Worm (Caenorhabditis elegans): Measurements from ENCODE around the gene F37C4.6.

Gene F37C4.6

DNA sequence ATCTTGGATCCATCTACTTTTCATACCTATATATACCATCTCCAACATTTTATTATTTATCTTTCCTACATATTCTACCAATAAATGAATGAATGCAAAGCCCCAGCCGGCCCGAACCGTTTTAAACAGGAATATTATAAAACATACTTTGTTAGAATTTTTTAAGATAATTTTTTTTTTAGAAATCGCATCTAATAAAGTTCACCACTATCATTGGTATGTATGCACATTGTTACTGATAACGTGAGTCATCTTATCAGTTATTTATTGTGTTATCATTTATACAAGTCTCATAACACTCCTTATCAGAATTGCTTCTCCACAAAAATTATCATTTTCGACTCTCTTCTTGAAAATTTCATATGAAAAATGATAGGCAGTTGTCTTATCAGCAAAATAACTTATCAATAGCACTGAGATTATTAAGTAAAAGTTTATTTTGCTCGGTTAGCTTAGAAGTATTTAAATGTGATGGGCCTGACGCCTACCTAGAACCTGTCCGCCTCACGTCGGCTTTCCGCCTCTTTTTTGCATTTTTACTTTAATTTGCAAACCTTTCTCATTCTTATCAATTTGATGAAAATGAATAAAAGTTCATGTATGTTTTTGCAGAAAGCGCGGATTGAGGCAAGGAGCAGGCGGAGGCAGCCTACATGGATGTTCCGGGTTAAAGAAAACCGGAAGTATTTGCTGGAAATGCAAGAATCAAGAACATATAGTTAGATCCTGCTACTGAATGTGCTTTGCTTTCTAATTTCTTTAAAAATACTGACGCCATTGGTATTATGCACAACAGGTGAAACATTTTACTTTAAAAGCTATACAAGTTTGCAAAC is 21.8 kb upstream of the F37C4.6 start, which contains the start of gene srz-62:
Gene srz-62, plus strand, starts transcription at position 786 of the 836 bp plus-strand sequence.
- TF ChIP-seq ttx-3 (tag; optimal IDR thresholded peaks at IDR 0.05) (no peak), dve-1 (tag; optimal IDR thresholded peaks at IDR 0.05) (no peak), unc-55 (GFP tag; optimal IDR thresholded peaks at IDR 0.05) (no peak), ceh-34 (tag; optimal IDR thresholded peaks at IDR 0.05) (no peak), fkh-10 (GFP tag; optimal IDR thresholded peaks at IDR 0.05) (no peak), pha-2 (tag; optimal IDR thresholded peaks at IDR 0.05) (no peak), ets-4 (tag; optimal IDR thresholded peaks at IDR 0.05) (no peak), zip-5 (tag; optimal IDR thresholded peaks at IDR 0.05) (peak; percentile 20), C08G9.2 (tag; optimal IDR thresholded peaks at IDR 0.05) (no peak), ztf-16 (tag; optimal IDR thresholded peaks at IDR 0.05) (no peak), fax-1 (tag; optimal IDR thresholded peaks at IDR 0.05) (no peak), elt-2 (tag; optimal IDR thresholded peaks at IDR 0.05) (peak; percentile 100), pqm-1 (tag; optimal IDR thresholded peaks at IDR 0.05) (peak; percentile 82), K02D7.2 (tag; optimal IDR thresholded peaks at IDR 0.05) (no peak), ceh-31 (tag; optimal IDR thresholded peaks at IDR 0.05) (no peak), F13H6.1 (tag; optimal IDR thresholded peaks at IDR 0.05) (no peak), pat-9 (tag; optimal IDR thresholded peaks at IDR 0.05) (no peak), hlh-15 (tag; optimal IDR thresholded peaks at IDR 0.05) (no peak)

DNA sequence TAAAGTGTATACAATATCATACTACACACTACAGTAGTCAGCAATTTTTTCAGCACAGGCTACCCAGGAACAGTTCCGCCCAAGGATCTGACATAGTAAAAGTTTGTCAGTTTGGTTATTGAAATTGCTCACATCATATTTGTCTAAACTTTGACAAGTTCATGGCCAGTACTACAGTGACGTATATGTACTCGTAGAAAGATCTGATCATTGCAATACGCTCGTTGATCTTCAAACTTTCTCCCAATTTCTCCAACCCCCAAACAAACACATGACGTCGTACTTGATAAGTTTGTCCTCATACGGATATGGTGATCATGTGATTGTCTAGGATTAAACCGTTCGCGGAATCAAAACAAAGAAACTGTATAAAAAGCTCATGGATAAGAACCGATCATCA is 16.6 kb upstream of the F37C4.6 start, which contains the start of gene dct-8:
Gene dct-8, plus strand, starts transcription at position 301 of the 400 bp plus-strand sequence.
- TF ChIP-seq hlh-6 (tag; optimal IDR thresholded peaks at IDR 0.05) (no peak), ceh-45 (GFP tag; IDR thresholded peaks at IDR 0.05) (no peak), fkh-6 (tag; optimal IDR thresholded peaks at IDR 0.05) (no peak), ceh-48 (tag; optimal IDR thresholded peaks at IDR 0.05) (no peak), eyg-1 (tag; optimal IDR thresholded peaks at IDR 0.05) (no peak), T23F11.4 (GFP tag; optimal IDR thresholded peaks at IDR 0.05) (no peak), sox-4 (tag; optimal IDR thresholded peaks at IDR 0.05) (no peak), K02D7.2 (tag; optimal IDR thresholded peaks at IDR 0.05) (no peak), ceh-22 (tag; optimal IDR thresholded peaks at IDR 0.05) (no peak), unc-42 (tag; optimal IDR thresholded peaks at IDR 0.05) (no peak), Y22D7AL.16 (tag; optimal IDR thresholded peaks at IDR 0.05) (no peak), ztf-16 (tag; optimal IDR thresholded peaks at IDR 0.05) (no peak), sox-2 (GFP tag; IDR thresholded peaks at IDR 0.05) (no peak), pat-9 (tag; optimal IDR thresholded peaks at IDR 0.05) (no peak), npax-4 (tag; optimal IDR thresholded peaks at IDR 0.05) (no peak), dmd-4 (tag; optimal IDR thresholded peaks at IDR 0.05; ENCODE audit: borderline replicate concordance) (no peak)

DNA sequence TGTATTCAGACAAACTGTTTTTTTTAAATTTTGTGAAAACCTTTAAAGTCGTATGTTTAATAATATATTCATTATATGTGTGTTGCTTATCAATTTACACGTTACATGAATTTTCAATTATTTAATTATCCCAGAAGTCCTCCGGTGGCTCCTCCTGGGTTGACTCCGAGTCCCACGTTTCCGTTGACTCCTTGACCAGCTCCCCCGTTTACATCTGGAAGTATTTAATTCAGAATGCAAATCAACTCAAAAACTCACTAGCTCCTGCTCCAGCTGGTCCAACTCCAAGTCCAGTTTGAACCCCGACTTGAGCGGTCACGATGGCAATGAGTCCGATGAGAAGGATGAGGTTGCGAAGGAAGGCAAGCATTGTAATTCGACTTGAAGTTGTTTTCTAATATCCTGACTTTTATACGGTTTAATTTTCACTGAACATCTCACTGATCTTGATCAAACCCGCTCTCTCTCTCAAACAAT is 15.9 kb upstream of the F37C4.6 start, which contains the start of gene F56D6.8:
Gene F56D6.8, minus strand, starts transcription at position 427 of the 477 bp plus-strand sequence.
- no peak for TF ChIP-seq F13H6.1 (tag; optimal IDR thresholded peaks at IDR 0.05)
- no peak for TF ChIP-seq unc-55 (GFP tag; optimal IDR thresholded peaks at IDR 0.05)
- no peak for TF ChIP-seq dmd-4 (tag; optimal IDR thresholded peaks at IDR 0.05; ENCODE audit: borderline replicate concordance)
- no peak for TF ChIP-seq unc-86 (tag; optimal IDR thresholded peaks at IDR 0.05)
- TF ChIP-seq eyg-1 (tag; optimal IDR thresholded peaks at IDR 0.05), result no peak
- TF ChIP-seq nhr-232 (tag; optimal IDR thresholded peaks at IDR 0.05), result no peak
- no peak for TF ChIP-seq pax-1 (tag; optimal IDR thresholded peaks at IDR 0.05)
- TF ChIP-seq ceh-24 (tag; optimal IDR thresholded peaks at IDR 0.05), result no peak
- no peak for TF ChIP-seq ceh-45 (GFP tag; IDR thresholded peaks at IDR 0.05)
- TF ChIP-seq nhr-11 (tag; optimal IDR thresholded peaks at IDR 0.05), result no peak
- no peak for TF ChIP-seq unc-3 (GFP tag; conservative IDR thresholded peaks at IDR 0.05)
- no peak for TF ChIP-seq unc-3 (tag; optimal IDR thresholded peaks at IDR 0.05)
- TF ChIP-seq elt-4 (tag; optimal IDR thresholded peaks at IDR 0.05), result no peak
- TF ChIP-seq K09A11.1 (tag; optimal IDR thresholded peaks at IDR 0.05; ENCODE audit: insufficient read depth), result no peak
- no peak for TF ChIP-seq ttx-3 (tag; optimal IDR thresholded peaks at IDR 0.05)
- no peak for TF ChIP-seq pqm-1 (tag; optimal IDR thresholded peaks at IDR 0.05)
- no peak for TF ChIP-seq hlh-30 (tag; optimal IDR thresholded peaks at IDR 0.05; ENCODE audit: insufficient read depth)
- no peak for TF ChIP-seq ceh-30 (tag; optimal IDR thresholded peaks at IDR 0.05)
